Worm (Caenorhabditis elegans) whole organism, midembryonic: ENCODE data around the gene str-123.

ENCODE experiments used
- flt-1 ChIP-seq: fragments of 200-800 bp; sonication (Bioruptor generic); IDR thresholded peaks from 2 replicates; pipeline ENCODE4 v1.3.6; 2022; ENCODE audit warnings: missing genetic modification characterization, missing compliant biosample characterization
- med-1 ChIP-seq: sonication (generic microtip); optimal IDR thresholded peaks from 2 replicates; lab custom pipeline; 2017; ENCODE audit warnings: missing genetic modification characterization, mild to moderate bottlenecking, missing compliant biosample characterization, antibody characterized with exemption, missing genetic modification reagents; ENCODE audit not compliant: insufficient read depth
- ref-1 ChIP-seq: fragments of 200-800 bp; sonication (Bioruptor generic); conservative IDR thresholded peaks from 2 replicates; pipeline ENCODE4 v1.3.6; 2022; ENCODE audit warnings: missing genetic modification reagents, missing genetic modification characterization, missing compliant biosample characterization
- tab-1 ChIP-seq: fragments of 200-800 bp; sonication (Bioruptor generic); IDR thresholded peaks from 2 replicates; pipeline ENCODE4 v1.3.6; 2022; ENCODE audit warnings: missing genetic modification characterization, missing compliant biosample characterization
- ztf-29 ChIP-seq: fragments of 200-800 bp; sonication (Bioruptor generic); IDR thresholded peaks from 2 replicates; pipeline ENCODE4 v1.3.6; 2022; ENCODE audit warnings: missing genetic modification reagents, missing genetic modification characterization, missing compliant biosample characterization

DNA sequence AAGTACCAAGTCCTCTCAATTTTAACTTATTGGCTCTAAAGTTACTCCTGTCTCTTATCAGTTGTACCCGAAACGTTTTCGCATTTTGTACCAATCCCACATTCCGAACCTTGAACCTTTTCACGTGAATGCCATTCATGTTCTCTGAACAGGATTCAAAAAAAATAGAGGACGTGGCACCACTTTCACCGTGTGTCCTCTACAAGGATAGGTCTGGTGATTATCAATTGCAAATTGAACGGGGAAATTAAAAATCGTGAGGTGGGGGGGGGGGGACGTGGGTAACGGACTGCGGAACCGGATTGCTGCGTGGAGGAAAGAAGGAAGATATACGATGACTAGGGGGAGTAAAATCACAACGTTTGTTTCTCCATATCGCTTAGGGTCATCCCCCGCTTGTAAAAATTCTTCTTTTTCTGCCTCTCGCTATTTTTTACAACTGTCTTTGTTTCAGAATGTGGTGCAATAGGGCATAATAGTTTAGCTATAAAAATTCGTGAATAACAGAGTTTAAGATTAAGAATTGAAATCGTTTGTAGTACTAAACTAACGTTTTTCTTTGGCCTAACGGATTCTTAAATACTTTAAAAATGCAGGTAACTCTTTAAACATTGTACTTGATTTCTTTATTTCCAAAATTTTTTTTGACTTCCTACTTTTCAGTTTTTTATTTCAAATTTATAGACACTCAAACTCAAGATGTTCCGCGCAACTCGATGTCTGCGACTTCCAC lies 8.3 kb upstream of the str-123 start, which contains the start of gene alh-13:
- TF ChIP-seq ztf-29 (GFP tag; lab: Robert Waterston, UW) = no peak
- no peak for TF ChIP-seq flt-1 (GFP tag; lab: Robert Waterston, UW)
- no peak for TF ChIP-seq ref-1 (GFP tag; lab: Robert Waterston, UW)
- TF ChIP-seq tab-1 = no peak
- no peak for TF ChIP-seq med-1 (GFP tag; lab: Kevin White, UChicago)
